Worm (Caenorhabditis elegans) whole organism, mixed stage, embryonic: ENCODE measurements around the gene K03B4.2.

Source experiments
- flh-1 ChIP-seq: fragments of 200-800 bp; sonication (Bioruptor generic); optimal IDR thresholded peaks from 2 replicates; lab custom pipeline; 2018; ENCODE audit warnings: mild to moderate bottlenecking, missing genetic modification characterization, moderate library complexity, missing compliant biosample characterization
- ztf-11 ChIP-seq: fragments of 150-350 bp; optimal IDR thresholded peaks from 2 replicates; lab custom pipeline; 2014; ENCODE audit warnings: missing biosample characterization, missing genetic modification characterization

DNA sequence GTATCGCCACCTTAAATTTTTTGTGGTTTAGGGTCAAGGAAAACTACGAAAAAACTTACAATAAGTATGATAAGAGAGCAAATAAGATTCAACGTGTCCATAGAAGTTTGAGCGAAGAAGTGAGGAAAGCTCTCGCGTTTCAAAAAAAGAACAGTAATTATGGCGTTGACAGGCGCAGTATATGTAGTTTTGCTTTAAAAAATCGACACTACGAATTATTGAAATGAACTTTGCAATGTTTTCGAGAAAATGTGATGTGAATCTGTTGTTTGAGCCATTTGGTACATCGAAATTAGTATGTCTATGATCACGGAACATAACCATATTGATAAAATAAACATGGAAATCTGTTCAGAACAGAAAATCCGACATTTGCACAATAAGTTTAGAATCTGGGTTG, 25.4 kb upstream of the K03B4.2 start, which contains the start of gene srx-74:
- TF ChIP-seq flh-1 (GFP tag; lab: Kevin White, UChicago) (no peak), ztf-11 (tag; lab: Kevin White, UChicago) (no peak)
